Worm (Caenorhabditis elegans): ENCODE results near the gene T25G12.11.

- TF ChIP-seq dao-5 (tag; optimal IDR thresholded peaks at IDR 0.05) (no peak), W03F9.2 (tag; optimal IDR thresholded peaks at IDR 0.05) (no peak)
These were observed at the start of gene T25G12.11 for ce11 chrX:17237439-17237838.

All from whole organism, L4/young adult.